Fruit fly (Drosophila melanogaster): ENCODE data around the gene CHKov2.

The CHKov2 gene

dm6 chr3R:25303857-25304440 is 27.1 kb downstream of the CHKov2 start, which contains the start of gene CG31436 (continued):
- TF ChIP-seq CG9876 (GFP tag; optimal IDR thresholded peaks at IDR 0.05) (no peak), NfI (GFP tag; optimal IDR thresholded peaks at IDR 0.05) (no peak), CG30403 (GFP tag; optimal IDR thresholded peaks at IDR 0.05) (no peak), TFAM (GFP tag; optimal IDR thresholded peaks at IDR 0.05) (no peak), CG3163 (GFP tag; optimal IDR thresholded peaks at IDR 0.05) (no peak), Hey (tag; optimal IDR thresholded peaks at IDR 0.05) (no peak), CG4854 (GFP tag; optimal IDR thresholded peaks at IDR 0.05) (no peak), CG4360 (GFP tag; IDR thresholded peaks at IDR 0.05) (no peak), so (GFP tag; IDR thresholded peaks at IDR 0.05) (no peak), GATAe (GFP tag; conservative IDR thresholded peaks at IDR 0.05) (no peak), H15 (GFP tag; IDR thresholded peaks at IDR 0.05) (no peak), CG13894 (tag; optimal IDR thresholded peaks at IDR 0.05) (peak; percentile 36), CG3281 (GFP tag; optimal IDR thresholded peaks at IDR 0.05) (no peak), CG10431 (GFP tag; optimal IDR thresholded peaks at IDR 0.05) (no peak), maf-S (GFP tag; optimal IDR thresholded peaks at IDR 0.05) (no peak), CG10543 (GFP tag; optimal IDR thresholded peaks at IDR 0.05) (no peak), ftz-f1 (GFP tag; optimal IDR thresholded peaks at IDR 0.05) (peak; percentile 92), cato (GFP tag; optimal IDR thresholded peaks at IDR 0.05; ENCODE audit: borderline replicate concordance) (no peak), CG12236 (GFP tag; optimal IDR thresholded peaks at IDR 0.05) (no peak), CG16813 (GFP tag; IDR thresholded peaks at IDR 0.05; ENCODE audit: partially characterized antibody) (no peak), z (GFP tag; IDR thresholded peaks at IDR 0.05) (peak; percentile 41; the same call in 1 of the 3 replicates), sima (GFP tag; optimal IDR thresholded peaks at IDR 0.05) (no peak), btn (GFP tag; optimal IDR thresholded peaks at IDR 0.05) (no peak), Dp (GFP tag; optimal IDR thresholded peaks at IDR 0.05) (no peak), Med (GFP tag) (no peak), Chrac-16 (GFP tag; optimal IDR thresholded peaks at IDR 0.05) (no peak), CG10147 (GFP tag; optimal IDR thresholded peaks at IDR 0.05) (no peak), CG17612 (GFP tag; IDR thresholded peaks at IDR 0.05) (no peak), CG4730 (GFP tag; IDR thresholded peaks at IDR 0.05) (no peak), shn (GFP tag; optimal IDR thresholded peaks at IDR 0.05) (no peak), CG11247 (GFP tag; IDR thresholded peaks at IDR 0.05) (no peak), lab (GFP tag; optimal IDR thresholded peaks at IDR 0.05) (peak; percentile 9), tx (GFP tag; optimal IDR thresholded peaks at IDR 0.05) (no peak), usp (GFP tag; optimal IDR thresholded peaks at IDR 0.05) (no peak), stc (GFP tag; IDR thresholded peaks at IDR 0.05) (no peak)

- TF ChIP-seq CG12769 (tag; optimal IDR thresholded peaks at IDR 0.05) (no peak), lbe (GFP tag; optimal IDR thresholded peaks at IDR 0.05) (peak; percentile 30), CG15479 (GFP tag; optimal IDR thresholded peaks at IDR 0.05) (no peak)
Observed at dm6 chr3R:25302239-25302638, 28.8 kb downstream of the CHKov2 start, which contains the start of gene CG31370. CG31370 (plus strand) TSS chr3R:25302464.

dm6 chr3R:25300575-25300974 is 30.4 kb downstream of the CHKov2 start, which contains the start of gene CG13659:
CG13659 (plus strand) TSS chr3R:25300891.
- TF ChIP-seq dm (GFP tag; optimal IDR thresholded peaks at IDR 0.05), result no peak
- TF ChIP-seq chinmo (GFP tag; IDR thresholded peaks at IDR 0.05; ENCODE audit: partially characterized antibody), result peak; percentile 57; the same call in 1 of the 4 replicates
- TF ChIP-seq CG8290 (GFP tag; optimal IDR thresholded peaks at IDR 0.05), result no peak
- TF ChIP-seq CG8290 (tag; optimal IDR thresholded peaks at IDR 0.05), result peak in 1 of 2 experiments; percentile 4
- TF ChIP-seq CG12769 (tag; optimal IDR thresholded peaks at IDR 0.05), result peak; percentile 61
- peak; percentile 23 for TF ChIP-seq exex (tag; optimal IDR thresholded peaks at IDR 0.05)
- peak in 1 of 2 experiments; percentile 19 for TF ChIP-seq Trl (optimal IDR thresholded peaks at IDR 0.05)
- no peak for TF ChIP-seq Trl (GFP tag; optimal IDR thresholded peaks at IDR 0.05)
- TF ChIP-seq Ptx1 (GFP tag; IDR thresholded peaks at IDR 0.05), result no peak
- TF ChIP-seq CG31441 (GFP tag; IDR thresholded peaks at IDR 0.05), result no peak
- TF ChIP-seq hkb (optimal IDR thresholded peaks at IDR 0.05), result no peak
- TF ChIP-seq hkb (GFP tag; IDR thresholded peaks at IDR 0.05), result peak; percentile 10; the same call in 1 of the 2 replicates
- TF ChIP-seq sug (tag; optimal IDR thresholded peaks at IDR 0.05), result peak; percentile 97
- 0 out of 3 replicates have a peak, but pooled peaks have one; percentile 28 for TF ChIP-seq Dbx (GFP tag; IDR thresholded peaks at IDR 0.05)
- peak; percentile 41 for TF ChIP-seq CG15269 (tag; optimal IDR thresholded peaks at IDR 0.05)
- TF ChIP-seq CG13894 (tag; optimal IDR thresholded peaks at IDR 0.05), result peak; percentile 30

All from whole organism, embryonic.